Worm (Caenorhabditis elegans): ENCODE measurements around the gene asd-1.
A peak's percentile ranks its signal among the peaks of the same experiment; 100 is the strongest.

asd-1 gene

ce11 chrIII:4223668-4224127 lies 26.6 kb downstream of the asd-1 start:
- TF ChIP-seq unc-62 (GFP tag; optimal IDR thresholded peaks at IDR 0.05) = no peak
- peak; percentile 53 for TF ChIP-seq nhr-6 (tag; optimal IDR thresholded peaks at IDR 0.05)
- TF ChIP-seq lin-39 (tag; optimal IDR thresholded peaks at IDR 0.05) = no peak
- TF ChIP-seq nhr-129 (tag; optimal IDR thresholded peaks at IDR 0.05) = peak; percentile 95
- TF ChIP-seq blmp-1 (tag; optimal IDR thresholded peaks at IDR 0.05; ENCODE audit: insufficient read depth) = no peak
- TF ChIP-seq snpc-4 (tag; optimal IDR thresholded peaks at IDR 0.05) = peak; percentile 71
- TF ChIP-seq Y55F3AM.14 (GFP tag; optimal IDR thresholded peaks at IDR 0.05) = peak; percentile 52
- TF ChIP-seq sma-3 (GFP tag; optimal IDR thresholded peaks at IDR 0.05) = peak; percentile 52
- no peak for TF ChIP-seq peb-1 (tag; optimal IDR thresholded peaks at IDR 0.05)
- TF ChIP-seq skn-1 (tag; optimal IDR thresholded peaks at IDR 0.05) = peak; percentile 28
- peak; percentile 75 for TF ChIP-seq lin-11 (tag; optimal IDR thresholded peaks at IDR 0.05)
- peak; percentile 35 for TF ChIP-seq gmeb-1 (tag; optimal IDR thresholded peaks at IDR 0.05)
- TF ChIP-seq egl-27 (tag; optimal IDR thresholded peaks at IDR 0.05) = peak; percentile 82
- no peak for TF ChIP-seq nhr-23 (tag; optimal IDR thresholded peaks at IDR 0.05)
- TF ChIP-seq sem-4 (tag; optimal IDR thresholded peaks at IDR 0.05) = peak; percentile 82
- no peak for TF ChIP-seq mbf-1 (tag; optimal IDR thresholded peaks at IDR 0.05)
- TF ChIP-seq nhr-10 (tag; optimal IDR thresholded peaks at IDR 0.05) = peak; percentile 20
- TF ChIP-seq ztf-4 (tag; optimal IDR thresholded peaks at IDR 0.05) = peak; percentile 84
- TF ChIP-seq crh-2 (tag; optimal IDR thresholded peaks at IDR 0.05) = peak; percentile 95
- TF ChIP-seq zag-1 (tag; optimal IDR thresholded peaks at IDR 0.05) = peak; percentile 90
- no peak for TF ChIP-seq alr-1 (tag; optimal IDR thresholded peaks at IDR 0.05)
- peak; percentile 52 for TF ChIP-seq nhr-21 (tag; optimal IDR thresholded peaks at IDR 0.05)
- TF ChIP-seq mdl-1 (tag; optimal IDR thresholded peaks at IDR 0.05) = peak; percentile 84 to 91
- TF ChIP-seq aly-2 (tag; optimal IDR thresholded peaks at IDR 0.05) = no peak
- TF ChIP-seq nhr-77 (tag; optimal IDR thresholded peaks at IDR 0.05) = no peak
- no peak for TF ChIP-seq ceh-82 (tag; optimal IDR thresholded peaks at IDR 0.05)
- peak; percentile 11 for TF ChIP-seq nhr-25 (tag; optimal IDR thresholded peaks at IDR 0.05)
- peak; percentile 88 for TF ChIP-seq unc-55 (GFP tag; optimal IDR thresholded peaks at IDR 0.05)
- TF ChIP-seq dmd-4 (tag; optimal IDR thresholded peaks at IDR 0.05) = no peak
- TF ChIP-seq ceh-16 (tag; optimal IDR thresholded peaks at IDR 0.05) = no peak
- no peak for TF ChIP-seq elt-3 (tag; optimal IDR thresholded peaks at IDR 0.05)
- TF ChIP-seq ZK546.5 (tag; optimal IDR thresholded peaks at IDR 0.05) = no peak
- TF ChIP-seq lsy-2 (tag; optimal IDR thresholded peaks at IDR 0.05) = peak; percentile 70 to 88
- TF ChIP-seq fos-1 (tag; optimal IDR thresholded peaks at IDR 0.05) = peak; percentile 94
- no peak for TF ChIP-seq elt-1 (tag; optimal IDR thresholded peaks at IDR 0.05)
- no peak for TF ChIP-seq nhr-12 (tag; optimal IDR thresholded peaks at IDR 0.05)
- no peak for TF ChIP-seq unc-39 (tag; optimal IDR thresholded peaks at IDR 0.05)
- peak; percentile 83 for TF ChIP-seq lin-13 (GFP tag; optimal IDR thresholded peaks at IDR 0.05)
- TF ChIP-seq mab-5 (tag; optimal IDR thresholded peaks at IDR 0.05) = peak; percentile 86
- TF ChIP-seq nhr-11 (tag; optimal IDR thresholded peaks at IDR 0.05) = peak; percentile 42
- TF ChIP-seq C34F6.9 (tag; optimal IDR thresholded peaks at IDR 0.05) = peak; percentile 96
- TF ChIP-seq nhr-237 (tag; optimal IDR thresholded peaks at IDR 0.05) = no peak
- peak; percentile 95 for TF ChIP-seq F13H6.1 (tag; optimal IDR thresholded peaks at IDR 0.05)
- no peak for TF ChIP-seq ztf-1 (GFP tag; conservative IDR thresholded peaks at IDR 0.05)
- no peak for TF ChIP-seq R02D3.7 (tag; optimal IDR thresholded peaks at IDR 0.05)
- TF ChIP-seq sma-9 (GFP tag; optimal IDR thresholded peaks at IDR 0.05) = peak; percentile 83
- TF ChIP-seq sma-9 (tag; optimal IDR thresholded peaks at IDR 0.05) = no peak
- TF ChIP-seq ztf-11 (tag; optimal IDR thresholded peaks at IDR 0.05) = no peak
- no peak for TF ChIP-seq ama-1 (optimal IDR thresholded peaks at IDR 0.05)
